Worm (Caenorhabditis elegans) whole organism, L3 larva: Measurements from ENCODE around the gene tbc-6.
A peak's percentile ranks its signal among the peaks of the same experiment; 100 is the strongest.

Experiments
- eor-1 ChIP-seq, 2 experiments: fragments of 150-350 bp; optimal IDR thresholded peaks; 2 replicates each; lab custom pipeline; 2014 to 2018; ENCODE audit warnings: missing biosample characterization in 2 of 2, missing genetic modification characterization in 2 of 2
- fos-1 ChIP-seq: fragments of 150-350 bp; optimal IDR thresholded peaks from 2 replicates; lab custom pipeline; 2014; ENCODE audit warnings: missing biosample characterization, missing genetic modification characterization
- nfya-1 ChIP-seq: sonication (generic microtip); optimal IDR thresholded peaks from 2 replicates; lab custom pipeline; 2017; ENCODE audit warnings: missing genetic modification characterization, mild to moderate bottlenecking, missing compliant biosample characterization, antibody characterized with exemption, moderate library complexity; ENCODE audit not compliant: insufficient read depth
- nhr-12 ChIP-seq: fragments of 150-350 bp; optimal IDR thresholded peaks from 2 replicates; lab custom pipeline; 2014; ENCODE audit warnings: missing biosample characterization, missing genetic modification characterization
- pha-4 ChIP-seq: fragments of 150-350 bp; optimal IDR thresholded peaks from 2 replicates; lab custom pipeline; 2014; ENCODE audit warnings: missing biosample characterization, missing genetic modification reagents, missing genetic modification characterization
- unc-62 ChIP-seq: fragments of 150-350 bp; sonication (generic microtip); optimal IDR thresholded peaks from 4 replicates; lab custom pipeline; 2014; ENCODE audit warnings: missing biosample characterization, missing genetic modification reagents, missing genetic modification characterization

DNA sequence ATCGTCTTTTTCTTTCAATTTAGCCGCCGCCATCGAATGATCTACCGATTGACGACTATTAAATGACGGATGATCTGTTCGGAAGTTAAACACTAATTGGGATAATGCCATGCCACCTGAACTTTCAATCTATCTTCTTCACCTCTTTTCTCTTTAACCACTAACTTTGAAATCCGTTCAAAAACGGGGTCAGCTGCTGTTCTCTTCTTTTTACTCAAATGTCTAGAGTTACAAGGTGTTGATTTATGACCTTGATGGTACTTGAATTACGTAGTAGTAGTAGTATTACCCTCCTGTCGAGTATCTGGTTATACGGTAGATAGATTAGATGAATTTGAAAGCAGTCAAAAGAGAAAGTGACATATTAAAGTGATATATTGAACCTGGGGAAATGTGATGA lies 26.8 kb upstream of the tbc-6 start:
- TF ChIP-seq unc-62 (GFP tag; lab: Kevin White, UChicago) (peak; percentile 87), nfya-1 (no peak), nhr-12 (tag; lab: Kevin White, UChicago) (no peak), fos-1 (no peak), eor-1 (tag; optimal IDR thresholded peaks at IDR 0.05; lab: Kevin White, UChicago) (no peak), pha-4 (tag; lab: Kevin White, UChicago) (no peak)
